Worm (Caenorhabditis elegans) whole organism, mixed stage, embryonic: ENCODE results near the gene M04B2.7.

ENCODE experiments used
- M03D4.4 ChIP-seq: sonication (generic microtip); optimal IDR thresholded peaks from 2 replicates; lab custom pipeline; 2017; ENCODE audit warnings: mild to moderate bottlenecking, missing genetic modification characterization, missing compliant biosample characterization
- bed-3 ChIP-seq: fragments of 200-800 bp; sonication (Bioruptor generic); optimal IDR thresholded peaks from 3 replicates; lab custom pipeline; 2018; ENCODE audit warnings: mild to moderate bottlenecking, missing genetic modification characterization, moderate library complexity, missing compliant biosample characterization
- blmp-1 ChIP-seq: fragments of 150-350 bp; optimal IDR thresholded peaks from 2 replicates; lab custom pipeline; 2014; ENCODE audit warnings: missing biosample characterization, missing genetic modification characterization
- ceh-43 ChIP-seq: fragments of 200-800 bp; sonication (Bioruptor generic); optimal IDR thresholded peaks from 2 replicates; lab custom pipeline; 2018; ENCODE audit warnings: mild to moderate bottlenecking, missing genetic modification characterization, moderate library complexity, missing compliant biosample characterization
- ceh-83 ChIP-seq: fragments of 200-800 bp; sonication (Bioruptor generic); optimal IDR thresholded peaks from 2 replicates; lab custom pipeline; 2018; ENCODE audit warnings: mild to moderate bottlenecking, missing genetic modification characterization, missing compliant biosample characterization
- ces-1 ChIP-seq: fragments of 150-350 bp; optimal IDR thresholded peaks from 2 replicates; lab custom pipeline; 2014; ENCODE audit warnings: missing biosample characterization, missing genetic modification reagents, missing genetic modification characterization
- cnd-1 ChIP-seq: fragments of 200-800 bp; sonication (Bioruptor generic); optimal IDR thresholded peaks from 2 replicates; lab custom pipeline; 2018; ENCODE audit warnings: mild to moderate bottlenecking, missing genetic modification characterization, missing compliant biosample characterization
- elt-1 ChIP-seq: sonication (generic microtip); optimal IDR thresholded peaks from 2 replicates; lab custom pipeline; 2017; ENCODE audit warnings: missing genetic modification characterization, mild to moderate bottlenecking, missing compliant biosample characterization, antibody characterized with exemption, moderate library complexity, borderline replicate concordance; ENCODE audit not compliant: insufficient read depth
- elt-3 ChIP-seq: fragments of 150-350 bp; optimal IDR thresholded peaks from 2 replicates; lab custom pipeline; 2014; ENCODE audit warnings: missing biosample characterization, missing genetic modification characterization
- ham-2 ChIP-seq: fragments of 200-800 bp; sonication (Bioruptor generic); optimal IDR thresholded peaks from 2 replicates; lab custom pipeline; 2018; ENCODE audit warnings: mild to moderate bottlenecking, missing genetic modification characterization, missing compliant biosample characterization
- hlh-1 ChIP-seq: fragments of 150-350 bp; optimal IDR thresholded peaks from 2 replicates; lab custom pipeline; 2014; ENCODE audit warnings: missing biosample characterization, missing genetic modification reagents, missing genetic modification characterization
- lin-13 ChIP-seq: fragments of 150-350 bp; optimal IDR thresholded peaks from 2 replicates; lab custom pipeline; 2014; ENCODE audit warnings: missing biosample characterization, missing genetic modification characterization
- lin-32 ChIP-seq: fragments of 200-800 bp; sonication (Bioruptor generic); optimal IDR thresholded peaks from 2 replicates; lab custom pipeline; 2018; ENCODE audit warnings: mild to moderate bottlenecking, missing genetic modification characterization, missing compliant biosample characterization
- lsy-2 ChIP-seq: fragments of 150-350 bp; optimal IDR thresholded peaks from 2 replicates; lab custom pipeline; 2014; ENCODE audit warnings: missing biosample characterization, missing genetic modification characterization
- mep-1 ChIP-seq: fragments of 150-350 bp; optimal IDR thresholded peaks from 2 replicates; lab custom pipeline; 2017; ENCODE audit warnings: missing biosample characterization, missing genetic modification reagents, missing genetic modification characterization, inconsistent platforms
- mls-2 ChIP-seq: sonication (generic microtip); optimal IDR thresholded peaks from 2 replicates; lab custom pipeline; 2016; ENCODE audit warnings: mild to moderate bottlenecking, missing genetic modification characterization, moderate library complexity, missing compliant biosample characterization
- nhr-12 ChIP-seq: fragments of 150-350 bp; optimal IDR thresholded peaks from 2 replicates; lab custom pipeline; 2014; ENCODE audit warnings: missing biosample characterization, missing genetic modification characterization
- nhr-237 ChIP-seq: fragments of 150-350 bp; optimal IDR thresholded peaks from 2 replicates; lab custom pipeline; 2014; ENCODE audit warnings: missing biosample characterization, missing genetic modification characterization
- nhr-28 ChIP-seq: fragments of 150-350 bp; optimal IDR thresholded peaks from 2 replicates; lab custom pipeline; 2014; ENCODE audit warnings: missing biosample characterization, missing genetic modification characterization
- nhr-76 ChIP-seq: sonication (generic microtip); optimal IDR thresholded peaks from 2 replicates; lab custom pipeline; 2017; ENCODE audit warnings: missing biosample characterization, missing genetic modification characterization
- pha-4 ChIP-seq: fragments of 150-350 bp; optimal IDR thresholded peaks from 2 replicates; lab custom pipeline; 2018; ENCODE audit warnings: missing biosample characterization, missing genetic modification reagents, missing genetic modification characterization
- sem-2 ChIP-seq: fragments of 200-800 bp; sonication (Bioruptor generic); optimal IDR thresholded peaks from 2 replicates; lab custom pipeline; 2018; ENCODE audit warnings: mild to moderate bottlenecking, missing genetic modification characterization, missing compliant biosample characterization
- snpc-4 ChIP-seq: fragments of 150-350 bp; optimal IDR thresholded peaks from 2 replicates; lab custom pipeline; 2014; ENCODE audit warnings: missing biosample characterization, missing genetic modification characterization
- sptf-1 ChIP-seq: sonication (generic microtip); optimal IDR thresholded peaks from 2 replicates; lab custom pipeline; 2017; ENCODE audit warnings: mild to moderate bottlenecking, missing genetic modification characterization, moderate library complexity, missing compliant biosample characterization
- unc-120 ChIP-seq: sonication (generic microtip); optimal IDR thresholded peaks from 2 replicates; lab custom pipeline; 2017; ENCODE audit warnings: missing genetic modification characterization, missing compliant biosample characterization; ENCODE audit not compliant: poor library complexity, severe bottlenecking
- unc-39 ChIP-seq: fragments of 150-350 bp; optimal IDR thresholded peaks from 2 replicates; lab custom pipeline; 2014; ENCODE audit warnings: missing biosample characterization, missing genetic modification characterization
- unc-62 ChIP-seq: fragments of 150-350 bp; optimal IDR thresholded peaks from 2 replicates; lab custom pipeline; 2014; ENCODE audit warnings: missing biosample characterization, missing genetic modification reagents, missing genetic modification characterization
- ztf-11 ChIP-seq: fragments of 150-350 bp; optimal IDR thresholded peaks from 2 replicates; lab custom pipeline; 2014; ENCODE audit warnings: missing biosample characterization, missing genetic modification characterization

The M04B2.7 gene

DNA sequence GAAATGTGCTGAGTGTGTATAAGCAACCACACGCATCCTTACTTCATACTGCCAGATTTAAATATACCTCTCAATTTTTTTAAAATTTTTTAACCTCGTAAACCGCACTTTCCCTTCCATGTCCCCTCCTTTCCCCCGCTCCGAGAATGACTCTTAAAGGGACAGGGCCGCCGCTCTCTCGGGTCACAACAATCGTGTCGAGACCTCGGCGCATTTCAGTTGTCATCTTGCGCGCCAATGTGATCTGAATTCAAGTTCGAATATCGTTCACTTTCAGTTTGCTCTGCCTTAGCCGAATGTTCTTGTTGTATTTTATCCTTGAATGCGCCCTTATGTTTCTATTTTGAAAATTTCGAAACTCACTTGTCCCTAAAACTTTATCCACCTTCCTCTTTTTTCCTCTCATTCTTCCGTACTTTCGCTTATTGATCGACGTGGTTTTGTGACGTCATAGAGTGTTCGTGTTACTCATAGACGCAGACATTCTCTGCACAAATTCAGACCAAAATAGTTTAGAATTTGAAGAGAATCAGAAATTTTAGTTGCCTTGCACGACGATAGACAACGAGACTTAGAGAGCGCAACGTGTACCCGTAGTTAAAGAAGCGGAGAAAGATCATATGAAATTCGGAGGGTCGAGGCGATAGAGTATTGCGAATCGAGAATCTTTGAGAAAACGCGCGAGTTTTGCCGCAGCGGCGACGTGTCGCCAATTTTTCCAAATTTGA is 26.2 kb downstream of the M04B2.7 start (continued):
- TF ChIP-seq nhr-237 (tag; lab: Kevin White, UChicago) (peak; percentile 79), ceh-43 (GFP tag; lab: Kevin White, UChicago) (no peak), pha-4 (tag; lab: Kevin White, UChicago) (peak; percentile 25), ztf-11 (tag; lab: Kevin White, UChicago) (no peak)

DNA sequence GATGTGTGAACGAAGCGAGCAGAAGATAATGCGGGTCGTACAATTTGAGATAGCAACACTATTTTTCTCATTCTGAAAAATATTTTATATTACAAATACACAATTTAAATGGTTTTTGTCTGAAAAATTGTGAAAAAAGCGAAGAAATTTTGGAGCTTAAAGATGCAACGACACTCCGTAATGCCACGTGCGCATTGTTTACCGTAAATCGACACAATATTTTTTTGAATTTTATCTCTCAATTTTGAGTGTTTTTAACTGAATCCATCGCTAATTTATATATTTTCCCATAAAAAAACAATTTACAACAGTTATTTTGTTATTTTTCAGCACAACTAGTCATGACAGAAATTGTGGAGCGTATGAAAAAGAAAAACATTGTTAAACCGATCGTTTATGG is 27.6 kb downstream of the M04B2.7 start, which contains the start of the genes M04B2.4 and gfl-1:
Gene M04B2.4 (minus strand): TSS at position 72 of the 400 bp plus-strand sequence.
Gene gfl-1 (plus strand): TSS at position 331 of the 400 bp plus-strand sequence.
- TF ChIP-seq ces-1 (GFP tag; lab: Kevin White, UChicago) (peak; percentile 10), nhr-28 (tag; lab: Kevin White, UChicago) (no peak), lin-13 (tag; lab: Kevin White, UChicago) (no peak), unc-62 (no peak), nhr-237 (tag; lab: Kevin White, UChicago) (peak; percentile 10)

DNA sequence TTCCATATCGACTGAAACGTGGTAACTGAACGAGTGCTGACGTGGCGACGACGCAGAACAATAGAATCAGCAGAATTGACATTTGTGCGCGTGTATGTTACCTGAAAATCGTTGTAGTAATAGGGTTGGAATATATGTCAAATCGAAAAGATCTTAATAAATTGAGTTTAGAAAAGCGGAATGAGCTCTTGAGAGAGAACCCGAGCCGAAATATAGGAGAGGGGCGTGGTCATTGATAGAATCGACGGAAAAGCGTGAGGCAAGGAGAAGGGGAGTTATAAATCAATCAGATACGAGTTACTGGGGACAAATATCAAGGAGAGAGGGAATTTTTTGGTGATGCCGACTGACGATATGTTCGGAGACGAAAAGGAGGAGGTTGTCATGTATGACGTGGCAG is 37.9 kb downstream of the M04B2.7 start, which contains the start of gene M04B2.6:
Gene M04B2.6 (minus strand): TSS at position 101 of the 400 bp plus-strand sequence.
- no peak for TF ChIP-seq lin-13 (tag; lab: Kevin White, UChicago)
- TF ChIP-seq ceh-83 (GFP tag; lab: Kevin White, UChicago), result no peak
- TF ChIP-seq nhr-12, result no peak
- no peak for TF ChIP-seq pha-4 (tag; lab: Kevin White, UChicago)
- no peak for TF ChIP-seq lsy-2
- TF ChIP-seq snpc-4, result no peak
- TF ChIP-seq ces-1 (GFP tag; lab: Kevin White, UChicago), result no peak
- TF ChIP-seq M03D4.4 (tag; lab: Kevin White, UChicago), result no peak

DNA sequence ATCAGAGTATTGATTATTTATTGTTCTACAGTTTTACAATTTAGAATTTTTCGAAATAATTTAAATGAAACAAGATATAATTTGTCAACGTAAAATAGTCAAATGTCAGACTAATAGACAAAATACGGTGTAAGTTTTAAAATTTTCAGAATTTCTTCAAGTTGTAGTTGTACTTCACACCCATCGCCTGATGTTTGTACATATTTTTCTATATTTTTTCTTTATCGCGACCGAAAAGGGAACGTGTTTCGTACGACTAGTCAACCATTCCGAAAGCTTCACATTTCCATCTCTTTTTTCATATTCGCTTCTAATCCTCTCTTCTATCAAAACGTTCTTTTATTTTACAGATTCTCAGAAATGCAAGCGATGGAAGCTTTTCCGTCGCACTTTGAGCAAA is 44.2 kb downstream of the M04B2.7 start, which contains the start of gene twk-25:
Gene twk-25 (plus strand): TSS at position 301 of the 400 bp plus-strand sequence.
- TF ChIP-seq mls-2 (tag; lab: Kevin White, UChicago) (no peak), elt-3 (tag; lab: Kevin White, UChicago) (no peak), nhr-76 (tag; lab: Kevin White, UChicago) (no peak), ztf-11 (tag; lab: Kevin White, UChicago) (no peak), ham-2 (no peak), blmp-1 (tag; lab: Kevin White, UChicago) (no peak), bed-3 (GFP tag; lab: Kevin White, UChicago) (no peak), nhr-12 (no peak), nhr-237 (tag; lab: Kevin White, UChicago) (no peak), ces-1 (GFP tag; lab: Kevin White, UChicago) (no peak), M03D4.4 (tag; lab: Kevin White, UChicago) (no peak), snpc-4 (no peak), unc-120 (tag; lab: Kevin White, UChicago) (no peak), lin-13 (tag; lab: Kevin White, UChicago) (no peak), cnd-1 (tag; lab: Kevin White, UChicago) (no peak)

DNA sequence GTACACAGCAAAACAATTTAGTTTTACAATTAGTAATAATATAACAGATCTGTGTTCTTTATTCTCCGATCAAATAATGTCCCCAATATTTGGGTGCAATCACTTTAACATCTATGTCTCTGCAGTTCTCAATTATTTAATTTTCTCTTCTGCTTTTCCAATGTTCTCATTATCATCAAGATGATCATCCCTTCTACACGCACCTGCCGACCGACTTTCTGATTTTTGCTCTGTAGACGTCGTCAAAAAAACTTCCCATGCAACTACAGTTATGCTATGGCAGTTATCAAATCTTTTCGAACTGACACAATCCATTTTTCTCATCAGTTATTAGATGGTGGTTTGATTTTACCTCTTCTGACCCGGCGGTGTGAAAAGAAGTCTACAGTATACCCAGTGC is 44.9 kb downstream of the M04B2.7 start:
- TF ChIP-seq mep-1 (tag; lab: Kevin White, UChicago) (no peak), lin-13 (tag; lab: Kevin White, UChicago) (no peak), unc-39 (tag; lab: Kevin White, UChicago) (no peak), nhr-28 (tag; lab: Kevin White, UChicago) (no peak), lsy-2 (no peak), lin-32 (GFP tag; lab: Kevin White, UChicago) (no peak), sptf-1 (tag; lab: Kevin White, UChicago) (no peak), hlh-1 (tag; lab: Kevin White, UChicago) (no peak), ztf-11 (tag; lab: Kevin White, UChicago) (no peak), elt-1 (tag; lab: Kevin White, UChicago) (no peak), ham-2 (no peak), sem-2 (GFP tag; lab: Kevin White, UChicago) (no peak)
